Worm (Caenorhabditis elegans): Measurements from ENCODE around the gene str-256.

The str-256 gene

ce11 chrV:534176-534575 is 33.0 kb upstream of the str-256 start, which contains the start of gene nhr-132:
nhr-132 (plus strand) TSS chrV:534446.
- TF ChIP-seq nfya-1 (tag; optimal IDR thresholded peaks at IDR 0.05) = peak; percentile 14
- TF ChIP-seq ttx-3 (tag; optimal IDR thresholded peaks at IDR 0.05) = no peak
- TF ChIP-seq elt-2 (tag; optimal IDR thresholded peaks at IDR 0.05) = peak; percentile 21

- TF ChIP-seq unc-86 (tag; optimal IDR thresholded peaks at IDR 0.05) (no peak), tbx-2 (tag; optimal IDR thresholded peaks at IDR 0.05) (peak; percentile 38), unc-55 (GFP tag; optimal IDR thresholded peaks at IDR 0.05) (peak; percentile 67), ceh-31 (tag; optimal IDR thresholded peaks at IDR 0.05) (peak; percentile 38), nfya-1 (tag; optimal IDR thresholded peaks at IDR 0.05) (peak; percentile 34), nhr-11 (tag; optimal IDR thresholded peaks at IDR 0.05) (no peak), elt-2 (tag; optimal IDR thresholded peaks at IDR 0.05) (peak; percentile 72), ceh-22 (tag; optimal IDR thresholded peaks at IDR 0.05) (no peak), pha-2 (tag; optimal IDR thresholded peaks at IDR 0.05) (no peak), pax-1 (tag; optimal IDR thresholded peaks at IDR 0.05) (peak; percentile 21)
Observed at ce11 chrV:532046-532445, 30.9 kb upstream of the str-256 start, which contains the start of gene nhr-58. nhr-58 (plus strand) TSS chrV:532259.

- TF ChIP-seq ahr-1 (tag; optimal IDR thresholded peaks at IDR 0.05) (no peak), K02D7.2 (tag; optimal IDR thresholded peaks at IDR 0.05) (no peak)
Observed at ce11 chrV:527602-528001, 26.5 kb upstream of the str-256 start, which contains the start of gene srw-108. srw-108 (plus strand) TSS chrV:527902.

ce11 chrV:525040-525439 is 23.9 kb upstream of the str-256 start, which contains the start of gene R11G11.16:
R11G11.16 (minus strand) TSS chrV:525140.
- TF ChIP-seq rnt-1 (tag; optimal IDR thresholded peaks at IDR 0.05) = no peak
- no peak for TF ChIP-seq K02D7.2 (tag; optimal IDR thresholded peaks at IDR 0.05)
- TF ChIP-seq ceh-2 (tag; optimal IDR thresholded peaks at IDR 0.05) = no peak

- no peak for TF ChIP-seq ceh-14 (tag; optimal IDR thresholded peaks at IDR 0.05)
- no peak for TF ChIP-seq ttx-3 (tag; optimal IDR thresholded peaks at IDR 0.05)
- no peak for TF ChIP-seq ceh-48 (tag; optimal IDR thresholded peaks at IDR 0.05)
- no peak for TF ChIP-seq ceh-2 (tag; optimal IDR thresholded peaks at IDR 0.05)
- no peak for TF ChIP-seq hlh-13 (GFP tag; optimal IDR thresholded peaks at IDR 0.05)
- no peak for TF ChIP-seq che-1 (tag; optimal IDR thresholded peaks at IDR 0.05)
Observed at ce11 chrV:524058-524457, 22.9 kb upstream of the str-256 start, which contains the start of gene lipl-3. lipl-3 (minus strand) TSS chrV:524218.

ce11 chrV:521517-521916 is 20.4 kb upstream of the str-256 start, which contains the start of gene srw-107:
srw-107 (minus strand) TSS chrV:521617.
- TF ChIP-seq T23F11.4 (GFP tag; optimal IDR thresholded peaks at IDR 0.05) (no peak), ceh-48 (tag; optimal IDR thresholded peaks at IDR 0.05) (no peak), ets-4 (tag; optimal IDR thresholded peaks at IDR 0.05) (no peak), ceh-19 (GFP tag; optimal IDR thresholded peaks at IDR 0.05) (no peak), fax-1 (tag; optimal IDR thresholded peaks at IDR 0.05) (no peak), ceh-9 (tag; optimal IDR thresholded peaks at IDR 0.05) (no peak), ceh-24 (tag; optimal IDR thresholded peaks at IDR 0.05) (no peak), unc-3 (GFP tag; conservative IDR thresholded peaks at IDR 0.05) (no peak), unc-3 (tag; optimal IDR thresholded peaks at IDR 0.05) (no peak), K09A11.1 (tag; optimal IDR thresholded peaks at IDR 0.05; ENCODE audit: insufficient read depth) (no peak), hlh-8 (tag; optimal IDR thresholded peaks at IDR 0.05) (no peak), pha-2 (tag; optimal IDR thresholded peaks at IDR 0.05) (no peak), hlh-15 (tag; optimal IDR thresholded peaks at IDR 0.05) (no peak), ceh-2 (tag; optimal IDR thresholded peaks at IDR 0.05) (no peak), pha-4 (tag; optimal IDR thresholded peaks at IDR 0.05) (no peak), ceh-34 (tag; optimal IDR thresholded peaks at IDR 0.05) (no peak), elt-4 (tag; optimal IDR thresholded peaks at IDR 0.05) (no peak), pag-3 (tag; optimal IDR thresholded peaks at IDR 0.05; ENCODE audit: borderline replicate concordance) (no peak), pat-9 (tag; optimal IDR thresholded peaks at IDR 0.05) (no peak), unc-86 (tag; optimal IDR thresholded peaks at IDR 0.05) (no peak)
